Fruit fly (Drosophila melanogaster) whole organism, embryonic: ENCODE measurements around the gene CG42404.
A peak's percentile ranks its signal among the peaks of the same experiment; 100 is the strongest.

ENCODE experiments used
- Antp ChIP-seq: fragments of 200-800 bp; sonication (Bioruptor generic); optimal IDR thresholded peaks from 3 replicates; lab custom pipeline; 2016; ENCODE audit warnings: missing biosample characterization, missing genetic modification characterization
- Atf3 ChIP-seq: fragments of 200-800 bp; sonication (Bioruptor generic); optimal IDR thresholded peaks from 3 replicates; lab custom pipeline; 2016; ENCODE audit warnings: missing biosample characterization, missing genetic modification characterization
- Bdp1 ChIP-seq: fragments of 200-800 bp; sonication (Bioruptor generic); optimal IDR thresholded peaks from 3 replicates; lab custom pipeline; 2016; ENCODE audit warnings: missing biosample characterization, missing genetic modification characterization
- CG10274 ChIP-seq: fragments of 200-800 bp; sonication (Bioruptor generic); optimal IDR thresholded peaks from 3 replicates; lab custom pipeline; 2017; ENCODE audit warnings: missing biosample characterization, mild to moderate bottlenecking, missing genetic modification characterization
- CG12155 ChIP-seq: fragments of 200-800 bp; sonication (Bioruptor generic); optimal IDR thresholded peaks from 3 replicates; lab custom pipeline; 2016; ENCODE audit warnings: missing biosample characterization, missing genetic modification characterization
- CG12744 ChIP-seq: fragments of 200-800 bp; sonication (Bioruptor generic); optimal IDR thresholded peaks from 2 replicates; lab custom pipeline; 2016; ENCODE audit warnings: missing biosample characterization, missing genetic modification characterization
- CG13624 ChIP-seq: fragments of 200-800 bp; sonication (Bioruptor generic); optimal IDR thresholded peaks from 2 replicates; lab custom pipeline; 2016; ENCODE audit warnings: missing biosample characterization, missing genetic modification characterization
- CG13775 ChIP-seq: fragments of 200-800 bp; sonication (Bioruptor generic); optimal IDR thresholded peaks from 3 replicates; lab custom pipeline; 2017; ENCODE audit warnings: missing biosample characterization, mild to moderate bottlenecking, missing genetic modification characterization
- CG14014 ChIP-seq: fragments of 200-800 bp; sonication (Bioruptor generic); IDR thresholded peaks from 2 replicates; pipeline ENCODE4 v1.3.6; 2022; ENCODE audit warnings: missing biosample characterization, missing genetic modification characterization
- CG14667 ChIP-seq: fragments of 200-800 bp; sonication (Bioruptor generic); IDR thresholded peaks from 2 replicates; pipeline ENCODE4 v1.3.6; 2022; ENCODE audit warnings: missing biosample characterization, missing genetic modification characterization
- CG14710 ChIP-seq: fragments of 200-800 bp; sonication (Bioruptor generic); optimal IDR thresholded peaks from 3 replicates; lab custom pipeline; 2019; ENCODE audit warnings: missing biosample characterization, mild to moderate bottlenecking, missing genetic modification characterization, moderate library complexity
- CG17359 ChIP-seq: fragments of 200-800 bp; sonication (Bioruptor generic); optimal IDR thresholded peaks from 3 replicates; lab custom pipeline; 2018; ENCODE audit warnings: missing biosample characterization, mild to moderate bottlenecking, missing genetic modification characterization, moderate library complexity
- CG17802 ChIP-seq: fragments of 200-800 bp; sonication (Bioruptor generic); optimal IDR thresholded peaks from 2 replicates; lab custom pipeline; 2018; ENCODE audit warnings: missing biosample characterization, mild to moderate bottlenecking, missing genetic modification characterization, moderate library complexity
- CG2129 ChIP-seq: fragments of 200-800 bp; sonication (Bioruptor generic); IDR thresholded peaks from 2 replicates; pipeline ENCODE4 v1.3.6; 2022; ENCODE audit warnings: missing biosample characterization, missing genetic modification characterization; ENCODE audit not compliant: partially characterized antibody
- CG30431 ChIP-seq: fragments of 200-800 bp; sonication (Bioruptor generic); optimal IDR thresholded peaks from 2 replicates; lab custom pipeline; 2017; ENCODE audit warnings: missing biosample characterization, missing genetic modification characterization
- CG3995 ChIP-seq: fragments of 200-800 bp; sonication (Bioruptor generic); optimal IDR thresholded peaks from 3 replicates; lab custom pipeline; 2016; ENCODE audit warnings: missing biosample characterization, missing genetic modification characterization
- CG42726 ChIP-seq: fragments of 200-800 bp; sonication (Bioruptor generic); IDR thresholded peaks from 2 replicates; pipeline ENCODE4 v1.3.6; 2022; ENCODE audit warnings: missing biosample characterization, missing genetic modification characterization; ENCODE audit not compliant: partially characterized antibody
- CG4424 ChIP-seq: fragments of 200-800 bp; sonication (Bioruptor generic); optimal IDR thresholded peaks from 3 replicates; lab custom pipeline; 2016; ENCODE audit warnings: missing biosample characterization, missing genetic modification characterization
- CG5245 ChIP-seq: fragments of 200-800 bp; sonication (Bioruptor generic); optimal IDR thresholded peaks from 3 replicates; lab custom pipeline; 2016; ENCODE audit warnings: missing biosample characterization, missing genetic modification characterization
- CG6765 ChIP-seq: fragments of 200-800 bp; sonication (Bioruptor generic); optimal IDR thresholded peaks from 3 replicates; lab custom pipeline; 2017; ENCODE audit warnings: missing biosample characterization, mild to moderate bottlenecking, missing genetic modification characterization
- CG7839 ChIP-seq: fragments of 200-800 bp; sonication (Bioruptor generic); optimal IDR thresholded peaks from 3 replicates; lab custom pipeline; 2018; ENCODE audit warnings: missing biosample characterization, mild to moderate bottlenecking, missing genetic modification characterization, moderate library complexity
- CG8388 ChIP-seq: fragments of 200-800 bp; sonication (Bioruptor generic); optimal IDR thresholded peaks from 2 replicates; lab custom pipeline; 2019; ENCODE audit warnings: missing biosample characterization, mild to moderate bottlenecking, missing genetic modification characterization, moderate library complexity
- CG9932 ChIP-seq: fragments of 200-800 bp; sonication (Bioruptor generic); IDR thresholded peaks from 2 replicates; pipeline ENCODE4 v1.3.6; 2022; ENCODE audit warnings: missing biosample characterization, missing genetic modification characterization
- D19A ChIP-seq: fragments of 200-800 bp; optimal IDR thresholded peaks from 3 replicates; lab custom pipeline; 2019; ENCODE audit warnings: missing biosample characterization, mild to moderate bottlenecking, missing genetic modification characterization, moderate library complexity
- Dip2 ChIP-seq: fragments of 200-800 bp; sonication (Bioruptor generic); IDR thresholded peaks from 2 replicates; pipeline ENCODE4 v1.3.6; 2022; ENCODE audit warnings: missing biosample characterization, missing genetic modification characterization
- HLH54F ChIP-seq: fragments of 200-800 bp; sonication (Bioruptor generic); optimal IDR thresholded peaks from 3 replicates; lab custom pipeline; 2016; ENCODE audit warnings: missing biosample characterization, missing genetic modification characterization
- HmgD ChIP-seq: fragments of 200-800 bp; sonication (Bioruptor generic); optimal IDR thresholded peaks from 3 replicates; lab custom pipeline; 2016; ENCODE audit warnings: missing biosample characterization, missing genetic modification characterization
- Med ChIP-seq: fragments of 200-800 bp; sonication (Bioruptor generic); peaks from one replicate; lab custom pipeline; 2016; ENCODE audit warnings: missing biosample characterization, missing genetic modification characterization, mild to moderate bottlenecking, inconsistent platforms, moderate library complexity
- NC2α ChIP-seq: fragments of 200-800 bp; sonication (Bioruptor generic); optimal IDR thresholded peaks from 2 replicates; lab custom pipeline; 2016; ENCODE audit warnings: missing biosample characterization, missing genetic modification characterization
- Neu2 ChIP-seq: fragments of 200-800 bp; sonication (Bioruptor generic); optimal IDR thresholded peaks from 3 replicates; lab custom pipeline; 2016; ENCODE audit warnings: missing biosample characterization, missing genetic modification characterization, borderline replicate concordance
- Nf-YC ChIP-seq: fragments of 200-800 bp; optimal IDR thresholded peaks from 3 replicates; lab custom pipeline; 2019; ENCODE audit warnings: missing biosample characterization, mild to moderate bottlenecking, missing genetic modification characterization, moderate library complexity
- Xrp1 ChIP-seq: fragments of 200-800 bp; sonication (Bioruptor generic); IDR thresholded peaks from 2 replicates; pipeline ENCODE4 v1.3.6; 2022; ENCODE audit warnings: missing biosample characterization, missing genetic modification characterization
- ab ChIP-seq: fragments of 200-800 bp; sonication (Bioruptor generic); optimal IDR thresholded peaks from 2 replicates; lab custom pipeline; 2016; ENCODE audit warnings: missing biosample characterization, missing genetic modification characterization
- ap ChIP-seq: fragments of 200-800 bp; sonication (Bioruptor generic); IDR thresholded peaks from 2 replicates; pipeline ENCODE4 v1.3.6; 2022; ENCODE audit warnings: missing biosample characterization, missing genetic modification characterization
- bigmax ChIP-seq: fragments of 200-800 bp; sonication (Bioruptor generic); optimal IDR thresholded peaks from 2 replicates; lab custom pipeline; 2018; ENCODE audit warnings: missing biosample characterization, mild to moderate bottlenecking, missing genetic modification characterization
- cato ChIP-seq: fragments of 200-800 bp; sonication (Bioruptor generic); optimal IDR thresholded peaks from 2 replicates; lab custom pipeline; 2016; ENCODE audit warnings: missing biosample characterization, missing genetic modification characterization, borderline replicate concordance
- chinmo ChIP-seq: fragments of 200-800 bp; sonication (Bioruptor generic); IDR thresholded peaks from 4 replicates; pipeline ENCODE4 v1.3.6; 2022; ENCODE audit warnings: missing biosample characterization, missing genetic modification characterization; ENCODE audit not compliant: partially characterized antibody
- chn ChIP-seq: fragments of 200-800 bp; sonication (Bioruptor generic); optimal IDR thresholded peaks from 2 replicates; lab custom pipeline; 2016; ENCODE audit warnings: missing biosample characterization, missing genetic modification characterization
- da ChIP-seq: fragments of 200-800 bp; sonication (Bioruptor generic); optimal IDR thresholded peaks from 2 replicates; lab custom pipeline; 2016; ENCODE audit warnings: missing biosample characterization, missing genetic modification characterization
- dpn ChIP-seq, 2 experiments: fragments of 200-800 bp; sonication (Bioruptor generic); optimal IDR thresholded peaks; 3 replicates each; lab custom pipeline; 2016; ENCODE audit warnings: missing biosample characterization in 2 of 2, missing genetic modification characterization in 2 of 2
- exex ChIP-seq: fragments of 200-800 bp; sonication (Bioruptor generic); optimal IDR thresholded peaks from 4 replicates; lab custom pipeline; 2018; ENCODE audit warnings: missing biosample characterization, mild to moderate bottlenecking, missing genetic modification characterization, moderate library complexity
- gt ChIP-seq: fragments of 200-800 bp; sonication (Bioruptor generic); IDR thresholded peaks from 2 replicates; pipeline ENCODE4 v1.3.6; 2022; ENCODE audit warnings: missing biosample characterization, missing genetic modification characterization
- hkb ChIP-seq, 2 experiments: fragments of 200-800 bp in 1 of 2; fragments of >200 bp in 1 of 2; sonication (Bioruptor generic) in 1 of 2; IDR thresholded peaks in 1 of 2; optimal IDR thresholded peaks in 1 of 2; 2 replicates each; pipeline versions ENCODE4 v1.3.6 to Lab custom; 2017 to 2022; ENCODE audit warnings: missing biosample characterization in 1 of 2, missing genetic modification characterization in 1 of 2
- insv ChIP-seq, 2 experiments: fragments of 200-800 bp; sonication (Bioruptor generic); optimal IDR thresholded peaks; 3 replicates each; lab custom pipeline; 2016 to 2018; ENCODE audit warnings: missing biosample characterization in 2 of 2, missing genetic modification characterization in 2 of 2
- knrl ChIP-seq: fragments of 200-800 bp; sonication (Bioruptor generic); IDR thresholded peaks from 3 replicates; pipeline ENCODE4 v1.3.6; 2022; ENCODE audit warnings: missing biosample characterization, missing genetic modification characterization; ENCODE audit not compliant: partially characterized antibody
- lbe ChIP-seq: fragments of 200-800 bp; sonication (Bioruptor generic); optimal IDR thresholded peaks from 2 replicates; lab custom pipeline; 2016; ENCODE audit warnings: missing biosample characterization, mild to moderate bottlenecking, missing genetic modification characterization
- repo ChIP-seq: fragments of 200-800 bp; sonication (Bioruptor generic); optimal IDR thresholded peaks from 2 replicates; lab custom pipeline; 2016; ENCODE audit warnings: missing biosample characterization, missing genetic modification characterization
- run ChIP-seq: fragments of 200-800 bp; sonication (Bioruptor generic); optimal IDR thresholded peaks from 3 replicates; lab custom pipeline; 2018; ENCODE audit warnings: missing biosample characterization, mild to moderate bottlenecking, missing genetic modification characterization
- slou ChIP-seq: fragments of 200-800 bp; sonication (Bioruptor generic); optimal IDR thresholded peaks from 3 replicates; lab custom pipeline; 2016; ENCODE audit warnings: missing biosample characterization, missing genetic modification characterization
- sob ChIP-seq: fragments of 200-800 bp; sonication (Bioruptor generic); IDR thresholded peaks from 2 replicates; pipeline ENCODE4 v1.3.6; 2022; ENCODE audit warnings: missing biosample characterization, missing genetic modification characterization

CG42404 gene

dm6 chr3R:15275158-15275623, 25.3 kb downstream of the CG42404 start, which contains the start of the genes Cp190 and CG4338 (continued):
- TF ChIP-seq sob (GFP tag; lab: Robert Waterston, UW) (peak; percentile 96), dpn (GFP tag; optimal IDR thresholded peaks at IDR 0.05; lab: Kevin White, UChicago) (peak; percentile 94 to 98), hkb (optimal IDR thresholded peaks at IDR 0.05; lab: Kevin White, UChicago) (no peak), hkb (GFP tag; IDR thresholded peaks at IDR 0.05; lab: Robert Waterston, UW) (peak; percentile 97), Bdp1 (peak; percentile 87), lbe (GFP tag; lab: Kevin White, UChicago) (peak; percentile 95), insv (GFP tag; optimal IDR thresholded peaks at IDR 0.05; lab: Kevin White, UChicago) (peak in 1 of 2 experiments; percentile 85), CG14710 (tag; lab: Kevin White, UChicago) (peak; percentile 99), CG6765 (GFP tag; lab: Kevin White, UChicago) (peak; percentile 96), CG14014 (peak; percentile 97), CG3995 (peak; percentile 84), Med (peak; percentile 98), chinmo (GFP tag; lab: Robert Waterston, UW) (0 out of 4 replicates have a peak, but pooled peaks have one; percentile 68), CG30431 (GFP tag; lab: Kevin White, UChicago) (peak; percentile 95), HLH54F (peak; percentile 90), CG4424 (GFP tag; lab: Kevin White, UChicago) (peak; percentile 98), CG7839 (tag; lab: Kevin White, UChicago) (peak; percentile 99), exex (tag; lab: Kevin White, UChicago) (peak; percentile 92), knrl (GFP tag; lab: Robert Waterston, UW) (peak; percentile 81), CG10274 (GFP tag; lab: Kevin White, UChicago) (peak; percentile 90), Neu2 (GFP tag; lab: Kevin White, UChicago) (no peak), Xrp1 (GFP tag; lab: Robert Waterston, UW) (peak; percentile 98), CG8388 (GFP tag; lab: Kevin White, UChicago) (peak; percentile 98), CG13624 (GFP tag; lab: Kevin White, UChicago) (peak; percentile 91), Atf3 (GFP tag; lab: Kevin White, UChicago) (peak; percentile 84), Antp (GFP tag; lab: Kevin White, UChicago) (peak; percentile 81), CG12155 (GFP tag; lab: Kevin White, UChicago) (peak; percentile 97), CG12744 (GFP tag; lab: Kevin White, UChicago) (peak; percentile 84), CG42726 (peak; percentile 76), Nf-YC (tag; lab: Kevin White, UChicago) (peak; percentile 94), Dip2 (GFP tag; lab: Robert Waterston, UW) (peak; percentile 75), bigmax (GFP tag; lab: Kevin White, UChicago) (peak; percentile 72), CG2129 (GFP tag; lab: Robert Waterston, UW) (0 out of 2 replicates have a peak, but pooled peaks have one; percentile 29), slou (peak; percentile 91), run (peak; percentile 96), D19A (peak; percentile 96), cato (peak; percentile 96), CG5245 (GFP tag; lab: Kevin White, UChicago) (peak; percentile 93), CG17802 (tag; lab: Kevin White, UChicago) (peak; percentile 86), da (GFP tag; lab: Kevin White, UChicago) (peak; percentile 73), ap (GFP tag; lab: Robert Waterston, UW) (peak; percentile 91), CG14667 (GFP tag; lab: Robert Waterston, UW) (peak; percentile 93), CG17359 (peak; percentile 98), chn (GFP tag; lab: Kevin White, UChicago) (peak; percentile 95), NC2α (GFP tag; lab: Kevin White, UChicago) (peak; percentile 72), CG13775 (GFP tag; lab: Kevin White, UChicago) (peak; percentile 99), ab (GFP tag; lab: Kevin White, UChicago) (no peak), repo (GFP tag; lab: Kevin White, UChicago) (peak; percentile 66), CG9932 (peak; percentile 98), gt (peak; percentile 91), HmgD (GFP tag; lab: Kevin White, UChicago) (peak; percentile 77)
